Worm (Caenorhabditis elegans) whole organism, L1 larva: ENCODE measurements around the gene trcs-1.

Experiments
- ceh-82 ChIP-seq, 3 experiments: fragments of 150-350 bp in 1 of 3; sonication (generic microtip) in 2 of 3; optimal IDR thresholded peaks; 2 replicates each; lab custom pipeline; 2014 to 2017; ENCODE audit warnings: missing biosample characterization in 3 of 3, missing genetic modification characterization in 3 of 3
- hlh-4 ChIP-seq: sonication (generic microtip); optimal IDR thresholded peaks from 2 replicates; lab custom pipeline; 2016; ENCODE audit warnings: mild to moderate bottlenecking, missing genetic modification characterization, missing compliant biosample characterization
- lir-3 ChIP-seq: sonication (generic microtip); optimal IDR thresholded peaks from 2 replicates; lab custom pipeline; 2016; ENCODE audit warnings: mild to moderate bottlenecking, missing genetic modification characterization, moderate library complexity, missing compliant biosample characterization; ENCODE audit not compliant: poor library complexity
- nhr-11 ChIP-seq: fragments of 150-350 bp; optimal IDR thresholded peaks from 2 replicates; lab custom pipeline; 2014; ENCODE audit warnings: missing biosample characterization, missing genetic modification characterization
- snpc-4 ChIP-seq: fragments of 150-350 bp; optimal IDR thresholded peaks from 2 replicates; lab custom pipeline; 2014; ENCODE audit warnings: missing biosample characterization, missing genetic modification characterization

DNA sequence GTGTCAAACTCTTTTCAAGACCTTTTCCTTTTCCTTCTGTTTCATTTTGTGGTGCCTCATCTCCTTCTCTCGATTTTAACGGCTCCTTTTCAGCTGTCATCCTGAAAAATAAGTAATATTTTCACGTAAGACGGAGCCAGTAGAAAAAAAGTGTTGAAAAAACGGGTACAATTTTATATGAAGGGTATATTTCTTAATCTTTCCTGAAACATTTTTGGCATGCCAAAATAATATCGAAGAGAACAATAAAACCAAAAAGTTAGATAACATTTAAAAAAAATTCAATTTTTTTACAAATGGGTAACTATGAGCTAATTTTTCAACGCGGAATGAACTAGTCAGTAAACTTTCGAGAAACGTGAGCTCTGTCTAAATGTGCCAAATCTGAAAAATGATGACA lies 13.0 kb upstream of the trcs-1 start, which contains the start of gene aat-1:
- no peak for TF ChIP-seq lir-3 (tag; lab: Kevin White, UChicago)
- no peak for TF ChIP-seq snpc-4
- no peak for TF ChIP-seq nhr-11 (tag; lab: Kevin White, UChicago)
- TF ChIP-seq hlh-4 (tag; lab: Kevin White, UChicago), result no peak
- no peak for TF ChIP-seq ceh-82 (tag; optimal IDR thresholded peaks at IDR 0.05; lab: Kevin White, UChicago)
